Worm (Caenorhabditis elegans): ENCODE results near the gene C08H9.15.

The C08H9.15 gene

DNA sequence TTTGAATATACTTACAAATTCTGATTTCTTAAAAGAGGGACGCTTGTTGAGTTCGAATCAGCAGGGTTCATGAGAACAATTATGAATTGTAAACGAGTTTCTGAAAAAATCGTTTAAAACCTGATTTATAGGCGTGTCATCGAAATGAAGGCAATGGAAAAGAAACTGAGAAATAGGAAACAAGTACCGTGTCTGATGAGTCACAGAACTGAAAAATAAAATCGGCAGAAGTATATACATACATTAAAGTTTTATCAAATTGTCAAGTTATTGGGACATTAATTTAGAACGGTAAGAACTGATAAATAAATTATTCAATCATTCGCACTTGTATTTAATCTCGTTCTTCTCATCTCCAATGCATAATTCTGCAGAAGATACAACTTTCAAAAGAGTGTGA, 35.8 kb upstream of the C08H9.15 start, which contains the start of gene chil-9:
TSS of gene chil-9 (minus strand) at position 101 of the 400 bp plus-strand sequence.
- no peak for TF ChIP-seq fkh-2 (tag; optimal IDR thresholded peaks at IDR 0.05)

DNA sequence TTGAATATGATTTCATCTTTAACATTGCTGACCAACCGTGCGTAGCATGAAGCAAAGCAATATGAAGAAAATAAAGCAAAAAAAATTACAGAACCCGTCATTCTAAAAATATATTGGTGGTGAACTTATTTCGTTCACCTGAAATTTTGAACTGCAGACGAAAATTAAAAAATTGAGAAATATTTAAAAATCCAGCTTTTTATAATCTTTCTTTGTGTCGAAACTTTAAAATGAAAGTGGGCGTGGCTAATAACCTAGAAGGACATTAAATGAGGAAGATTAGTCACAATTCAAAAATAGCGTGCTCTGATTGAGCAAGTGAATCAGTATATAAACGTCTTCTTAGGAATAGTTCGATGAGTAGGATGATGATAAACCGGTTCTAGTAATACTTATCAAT, 31.5 kb upstream of the C08H9.15 start, which contains the start of gene old-2:
TSS of gene old-2 (minus strand) at position 101 of the 400 bp plus-strand sequence.
- TF ChIP-seq daf-12 (tag; optimal IDR thresholded peaks at IDR 0.05) = no peak
- no peak for TF ChIP-seq hmg-11 (tag; optimal IDR thresholded peaks at IDR 0.05)

DNA sequence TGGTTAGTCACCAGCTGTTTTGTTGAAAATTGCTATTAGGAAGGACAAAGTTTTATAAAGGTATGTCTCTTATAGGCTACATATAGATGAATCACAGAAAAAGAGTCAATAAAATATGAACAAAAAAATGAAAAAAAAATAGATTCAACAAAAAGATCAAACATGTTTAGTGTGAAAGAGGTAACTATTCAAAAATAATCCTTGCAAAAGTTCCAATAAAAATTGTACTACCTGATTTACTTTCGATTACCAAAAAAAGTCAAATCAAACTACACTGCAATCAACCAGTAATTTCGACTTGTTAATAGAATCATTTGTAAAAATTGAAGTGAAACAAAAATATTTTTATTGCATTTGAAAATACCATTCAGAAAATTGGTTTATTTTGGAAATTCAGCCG, 30.0 kb upstream of the C08H9.15 start, which contains the start of gene ZK938.10:
TSS of gene ZK938.10 (minus strand) at position 101 of the 400 bp plus-strand sequence.
- TF ChIP-seq mdl-1 (tag; optimal IDR thresholded peaks at IDR 0.05) (no peak), tbx-2 (tag; optimal IDR thresholded peaks at IDR 0.05) (no peak), nhr-28 (tag; optimal IDR thresholded peaks at IDR 0.05) (no peak)

DNA sequence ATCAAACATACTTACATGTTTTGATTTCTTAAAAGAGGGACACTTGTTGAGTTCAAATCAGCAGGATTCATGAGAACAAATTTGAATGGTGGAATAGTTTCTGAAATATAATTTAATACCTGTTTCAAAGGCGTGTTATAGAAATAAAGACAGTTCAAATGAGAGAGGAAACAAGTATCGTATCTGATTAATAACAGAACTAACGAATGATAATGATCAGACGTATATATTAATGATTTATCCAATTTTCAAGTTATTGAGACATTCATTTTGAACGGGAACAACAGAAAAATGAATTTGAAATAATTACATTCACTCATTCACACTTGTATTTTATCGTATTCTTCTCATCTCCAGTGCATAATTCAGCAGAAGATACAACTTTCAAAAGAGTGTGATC, 25.4 kb upstream of the C08H9.15 start, which contains the start of gene chil-4:
TSS of gene chil-4 (minus strand) at position 101 of the 400 bp plus-strand sequence.
- TF ChIP-seq nhr-77 (tag; optimal IDR thresholded peaks at IDR 0.05) (no peak), nhr-11 (tag; optimal IDR thresholded peaks at IDR 0.05) (no peak), mdl-1 (tag; optimal IDR thresholded peaks at IDR 0.05) (no peak), hmg-11 (tag; optimal IDR thresholded peaks at IDR 0.05) (no peak), elt-2 (tag; optimal IDR thresholded peaks at IDR 0.05) (no peak), aly-2 (tag; optimal IDR thresholded peaks at IDR 0.05) (no peak), ceh-16 (tag; optimal IDR thresholded peaks at IDR 0.05) (no peak)

DNA sequence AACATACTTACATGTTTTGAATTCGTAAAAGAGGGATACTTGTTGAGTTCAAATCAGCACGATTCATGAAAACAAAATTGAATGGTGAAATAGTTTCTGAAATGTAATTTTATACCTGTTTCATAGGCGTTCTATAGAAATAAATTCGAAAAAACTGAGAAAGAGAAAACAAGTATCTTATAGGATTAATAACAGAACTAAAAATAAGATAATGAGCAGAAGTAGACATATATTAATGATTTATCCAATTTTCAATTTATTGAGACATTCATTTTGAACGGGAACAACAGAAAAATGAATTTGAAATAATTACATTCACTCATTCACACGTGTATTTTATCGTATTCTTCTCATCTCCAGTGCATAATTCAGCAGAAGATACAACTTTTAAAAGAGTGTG, 23.2 kb upstream of the C08H9.15 start, which contains the start of gene chil-6:
TSS of gene chil-6 (minus strand) at position 101 of the 400 bp plus-strand sequence.
- TF ChIP-seq elt-3 (tag; optimal IDR thresholded peaks at IDR 0.05) (no peak), nfya-1 (tag; optimal IDR thresholded peaks at IDR 0.05; ENCODE audit: insufficient read depth) (no peak), ceh-9 (tag; optimal IDR thresholded peaks at IDR 0.05) (no peak), skn-1 (tag; optimal IDR thresholded peaks at IDR 0.05) (no peak), nhr-23 (tag; optimal IDR thresholded peaks at IDR 0.05) (no peak), lin-39 (tag; optimal IDR thresholded peaks at IDR 0.05) (no peak), nhr-76 (tag; optimal IDR thresholded peaks at IDR 0.05) (no peak), egl-27 (tag; optimal IDR thresholded peaks at IDR 0.05) (no peak), eor-1 (tag; optimal IDR thresholded peaks at IDR 0.05) (no peak), unc-39 (tag; optimal IDR thresholded peaks at IDR 0.05) (no peak), unc-62 (GFP tag; optimal IDR thresholded peaks at IDR 0.05) (no peak)

DNA sequence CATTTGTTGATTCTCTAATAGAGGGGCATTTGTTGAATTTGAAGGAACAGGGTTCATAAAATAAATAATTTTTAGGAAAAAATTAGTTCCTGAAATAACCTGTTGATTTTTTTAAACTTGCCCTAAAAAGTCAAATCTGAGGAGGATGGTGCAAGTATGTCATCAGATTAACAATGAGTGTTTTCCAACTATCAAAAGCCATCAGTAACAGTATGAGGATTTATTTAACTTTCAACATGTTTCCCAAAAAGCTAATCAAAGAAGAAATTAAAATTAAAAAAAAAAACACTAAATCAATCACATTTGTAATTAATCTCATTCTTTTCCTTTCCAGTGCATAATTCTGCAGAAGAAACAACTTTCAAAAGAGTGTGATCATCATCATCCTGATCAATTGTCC, 21.4 kb upstream of the C08H9.15 start, which contains the start of gene chil-5:
TSS of gene chil-5 (minus strand) at position 101 of the 400 bp plus-strand sequence.
- no peak for TF ChIP-seq fkh-2 (tag; optimal IDR thresholded peaks at IDR 0.05)
- TF ChIP-seq unc-39 (tag; optimal IDR thresholded peaks at IDR 0.05) = no peak

DNA sequence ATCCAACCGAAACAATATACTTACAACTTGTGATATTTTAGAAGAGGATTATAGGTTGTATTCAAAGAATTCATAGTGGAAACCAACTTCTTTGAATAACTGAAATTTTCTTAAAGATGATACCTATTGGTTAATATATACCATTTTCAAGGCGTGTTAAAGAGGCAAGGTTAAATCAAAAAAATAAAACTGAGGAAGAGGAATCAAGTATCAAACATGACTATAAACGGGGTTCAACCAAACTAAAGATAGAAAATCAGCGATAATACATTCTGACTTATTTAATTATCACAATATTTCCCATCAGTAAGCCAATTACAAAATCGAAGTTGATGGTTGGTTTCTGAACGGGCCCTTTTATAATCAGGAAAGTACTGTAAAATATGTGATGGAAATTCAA, 19.6 kb upstream of the C08H9.15 start, which contains the start of gene chil-3:
TSS of gene chil-3 (minus strand) at position 101 of the 400 bp plus-strand sequence.
- TF ChIP-seq daf-12 (tag; optimal IDR thresholded peaks at IDR 0.05) = no peak
- TF ChIP-seq nhr-76 (tag; optimal IDR thresholded peaks at IDR 0.05) = no peak
- TF ChIP-seq zag-1 (tag; optimal IDR thresholded peaks at IDR 0.05) = no peak
- TF ChIP-seq mdl-1 (tag; optimal IDR thresholded peaks at IDR 0.05) = no peak
- no peak for TF ChIP-seq pqm-1 (tag; optimal IDR thresholded peaks at IDR 0.05)
- no peak for TF ChIP-seq unc-39 (tag; optimal IDR thresholded peaks at IDR 0.05)
- no peak for TF ChIP-seq hmg-11 (tag; optimal IDR thresholded peaks at IDR 0.05)
- no peak for TF ChIP-seq egl-5 (tag; optimal IDR thresholded peaks at IDR 0.05)
- TF ChIP-seq ceh-9 (tag; optimal IDR thresholded peaks at IDR 0.05) = no peak
- TF ChIP-seq R02D3.7 (tag; optimal IDR thresholded peaks at IDR 0.05) = no peak
- TF ChIP-seq snpc-4 (tag; optimal IDR thresholded peaks at IDR 0.05) = no peak
- TF ChIP-seq lin-39 (tag; optimal IDR thresholded peaks at IDR 0.05) = no peak
- TF ChIP-seq ceh-28 (tag; optimal IDR thresholded peaks at IDR 0.05) = no peak
- no peak for TF ChIP-seq elt-3 (tag; optimal IDR thresholded peaks at IDR 0.05)

All from whole organism, L3 larva.